Fruit fly (Drosophila melanogaster): Measurements from ENCODE around the gene eEF1gamma.
A peak's percentile ranks its signal among the peaks of the same experiment; 100 is the strongest.

The eEF1gamma gene

DNA sequence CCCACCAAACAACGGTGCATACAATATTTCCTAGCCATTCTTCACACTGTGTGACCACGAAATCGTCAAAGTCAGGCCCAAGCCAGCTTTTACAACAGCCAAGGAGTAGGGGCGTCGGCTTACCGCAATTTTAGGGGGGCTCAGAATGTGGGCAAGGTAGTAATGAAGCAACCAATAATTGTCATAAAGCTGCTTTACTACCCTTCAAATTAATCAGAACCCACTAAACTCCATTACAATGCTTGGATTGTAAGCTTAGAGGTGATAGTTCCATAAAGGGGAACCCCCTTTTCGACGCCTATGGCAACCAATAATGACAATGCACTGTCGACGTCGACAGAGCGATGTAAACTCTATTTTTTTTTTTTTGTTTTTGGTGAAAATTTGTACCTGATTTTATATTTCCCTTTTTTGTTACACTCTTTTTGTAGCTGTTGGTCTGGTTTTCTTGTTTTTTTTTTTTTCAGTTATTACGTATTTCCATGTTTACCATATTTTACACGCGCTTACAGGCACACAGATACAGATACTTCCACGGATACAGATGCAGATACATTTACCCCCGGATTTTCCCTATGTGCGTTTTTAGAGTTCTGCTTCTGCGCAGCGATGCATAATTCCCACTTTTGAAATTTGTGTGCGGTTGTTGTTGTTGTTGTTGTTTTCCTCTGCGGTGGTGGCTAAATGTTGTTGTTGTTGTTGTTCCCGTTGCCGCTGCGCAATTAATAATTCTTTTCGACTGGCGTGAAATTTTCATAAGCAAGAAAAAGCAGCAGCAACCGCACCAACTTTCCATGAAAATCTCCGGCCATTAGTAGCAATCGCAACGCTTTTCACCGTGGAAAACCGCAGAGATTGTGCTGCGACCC lies 15.1 kb upstream of the eEF1gamma start (continued):
- TF ChIP-seq jing (GFP tag; optimal IDR thresholded peaks at IDR 0.05) (peak; percentile 73), CG8388 (GFP tag; optimal IDR thresholded peaks at IDR 0.05) (peak; percentile 79), CkIIα-i1 (GFP tag; IDR thresholded peaks at IDR 0.05) (no peak), fd102C (GFP tag; optimal IDR thresholded peaks at IDR 0.05) (no peak), CG15514 (GFP tag; optimal IDR thresholded peaks at IDR 0.05) (peak; percentile 31), MTF-1 (GFP tag; optimal IDR thresholded peaks at IDR 0.05; ENCODE audit: borderline replicate concordance) (no peak), kni (GFP tag; optimal IDR thresholded peaks at IDR 0.05) (peak; percentile 15), fu2 (GFP tag; optimal IDR thresholded peaks at IDR 0.05) (no peak), nau (GFP tag; optimal IDR thresholded peaks at IDR 0.05) (peak; percentile 67), Lhr (GFP tag; optimal IDR thresholded peaks at IDR 0.05) (peak; percentile 56), sima (GFP tag; optimal IDR thresholded peaks at IDR 0.05) (no peak), CHES-1-like (GFP tag; optimal IDR thresholded peaks at IDR 0.05) (peak; percentile 42), Dek (tag; optimal IDR thresholded peaks at IDR 0.05) (peak; percentile 48), CG13894 (tag; optimal IDR thresholded peaks at IDR 0.05) (no peak), sr (GFP tag; IDR thresholded peaks at IDR 0.05) (peak; percentile 20; the same call in 1 of the 3 replicates), CG5245 (GFP tag; optimal IDR thresholded peaks at IDR 0.05) (peak; percentile 73), CG16815 (GFP tag; optimal IDR thresholded peaks at IDR 0.05) (peak; percentile 48), CG2889 (GFP tag; IDR thresholded peaks at IDR 0.05) (no peak), CG33213 (GFP tag; optimal IDR thresholded peaks at IDR 0.05) (peak; percentile 48), row (GFP tag; IDR thresholded peaks at IDR 0.05) (peak; percentile 80), slbo (GFP tag; IDR thresholded peaks at IDR 0.05) (peak; percentile 51), CG10366 (GFP tag; IDR thresholded peaks at IDR 0.05) (peak; percentile 76), CrebB (tag; optimal IDR thresholded peaks at IDR 0.05) (peak; percentile 38), Bgb (GFP tag; IDR thresholded peaks at IDR 0.05; ENCODE audit: partially characterized antibody) (no peak), CG1233 (GFP tag; optimal IDR thresholded peaks at IDR 0.05) (peak; percentile 68), danr (GFP tag; IDR thresholded peaks at IDR 0.05) (peak; percentile 56), Fer3 (tag; optimal IDR thresholded peaks at IDR 0.05) (peak; percentile 46), Camta (GFP tag; optimal IDR thresholded peaks at IDR 0.05) (peak; percentile 69), org-1 (GFP tag; optimal IDR thresholded peaks at IDR 0.05) (peak; percentile 65), Gug (GFP tag; IDR thresholded peaks at IDR 0.05) (peak; percentile 68), nom (GFP tag; optimal IDR thresholded peaks at IDR 0.05) (peak; percentile 20), odd (GFP tag; optimal IDR thresholded peaks at IDR 0.05) (peak; percentile 61), CG12155 (GFP tag; optimal IDR thresholded peaks at IDR 0.05) (peak; percentile 54), oc (tag; optimal IDR thresholded peaks at IDR 0.05) (peak; percentile 86), Mrtf (GFP tag; IDR thresholded peaks at IDR 0.05) (peak; percentile 68; the same call in 2 of the 3 replicates), ems (GFP tag; optimal IDR thresholded peaks at IDR 0.05) (peak; percentile 36), CG17361 (GFP tag; IDR thresholded peaks at IDR 0.05) (peak; percentile 87), CG6175 (GFP tag; IDR thresholded peaks at IDR 0.05) (no peak), grau (tag; optimal IDR thresholded peaks at IDR 0.05) (peak; percentile 76), Hsf (GFP tag; optimal IDR thresholded peaks at IDR 0.05) (peak; percentile 66), hkb (optimal IDR thresholded peaks at IDR 0.05) (no peak), hkb (GFP tag; IDR thresholded peaks at IDR 0.05) (peak; percentile 78), jigr1 (GFP tag; IDR thresholded peaks at IDR 0.05) (peak; percentile 80; the same call in 2 of the 3 replicates), CG8478 (optimal IDR thresholded peaks at IDR 0.05) (no peak), fd96Cb (tag; optimal IDR thresholded peaks at IDR 0.05) (peak; percentile 88), lbe (GFP tag; optimal IDR thresholded peaks at IDR 0.05) (no peak), CG30431 (GFP tag; optimal IDR thresholded peaks at IDR 0.05) (peak; percentile 68), Sin3A (optimal IDR thresholded peaks at IDR 0.05) (no peak), CG2120 (GFP tag; optimal IDR thresholded peaks at IDR 0.05) (peak; percentile 15), CG14667 (GFP tag; IDR thresholded peaks at IDR 0.05) (peak; percentile 54)

All from whole organism, embryonic.